Fruit fly (Drosophila melanogaster) Kc167 (cell line): ENCODE measurements around the gene CG18404.

ENCODE experiments used
- Myc ChIP-seq: fragments of >200 bp; optimal IDR thresholded peaks from 2 replicates; lab custom pipeline; 2017; ENCODE audit warnings: missing external identifiers
- Sin3A ChIP-seq: fragments of >200 bp; optimal IDR thresholded peaks from 2 replicates; lab custom pipeline; 2018; ENCODE audit warnings: missing external identifiers
- h ChIP-seq: fragments of >200 bp; optimal IDR thresholded peaks from 3 replicates; lab custom pipeline; 2018; ENCODE audit warnings: missing external identifiers
- psq ChIP-seq: fragments of >200 bp; optimal IDR thresholded peaks from 2 replicates; lab custom pipeline; 2017; ENCODE audit warnings: missing external identifiers
- ttk ChIP-seq: sonication (Bioruptor generic); optimal IDR thresholded peaks from 2 replicates; lab custom pipeline; 2017; ENCODE audit warnings: missing external identifiers

dm6 chr3R:30284989-30285670 lies 32.1 kb downstream of the CG18404 start:
- TF ChIP-seq psq (no peak), ttk (lab: Kevin White, UChicago) (no peak), h (lab: Kevin White, UChicago) (no peak), Sin3A (lab: Kevin White, UChicago) (no peak), Myc (lab: Kevin White, UChicago) (no peak)
